Fruit fly (Drosophila melanogaster) whole organism, prepupa: ENCODE data around the gene CG33721.
A peak's percentile ranks its signal among the peaks of the same experiment; 100 is the strongest.

Experiments
- Blimp-1 ChIP-seq: fragments of 200-800 bp; sonication (Bioruptor generic); optimal IDR thresholded peaks from 3 replicates; lab custom pipeline; 2017; ENCODE audit warnings: missing biosample characterization, missing genetic modification characterization, mild to moderate bottlenecking, moderate library complexity, missing genetic modification reagents
- CG10669 ChIP-seq: fragments of 200-800 bp; sonication (Bioruptor generic); optimal IDR thresholded peaks from 3 replicates; lab custom pipeline; 2018; ENCODE audit warnings: missing biosample characterization, mild to moderate bottlenecking, missing genetic modification characterization, moderate library complexity
- CG11294 ChIP-seq: fragments of 200-800 bp; sonication (Bioruptor generic); IDR thresholded peaks from 2 replicates; pipeline ENCODE4 v1.3.6; 2022; ENCODE audit warnings: missing biosample characterization, missing genetic modification characterization
- CG11902 ChIP-seq: fragments of 200-800 bp; sonication (Bioruptor generic); optimal IDR thresholded peaks from 3 replicates; lab custom pipeline; 2016; ENCODE audit warnings: missing biosample characterization, missing genetic modification characterization
- CG15336 ChIP-seq: fragments of 200-800 bp; sonication (Bioruptor generic); IDR thresholded peaks from 2 replicates; pipeline ENCODE4 v1.3.6; 2022; ENCODE audit warnings: missing biosample characterization, missing genetic modification characterization
- CG1621 ChIP-seq: fragments of 200-800 bp; sonication (Bioruptor generic); optimal IDR thresholded peaks from 3 replicates; lab custom pipeline; 2018; ENCODE audit warnings: missing biosample characterization, mild to moderate bottlenecking, missing genetic modification characterization
- CG16779 ChIP-seq: fragments of 200-800 bp; sonication (Bioruptor generic); optimal IDR thresholded peaks from 3 replicates; lab custom pipeline; 2017; ENCODE audit warnings: missing biosample characterization, mild to moderate bottlenecking, missing genetic modification characterization
- CG3032 ChIP-seq: fragments of 200-800 bp; optimal IDR thresholded peaks from 2 replicates; lab custom pipeline; 2019; ENCODE audit warnings: missing biosample characterization, mild to moderate bottlenecking, missing genetic modification characterization, moderate library complexity
- CG31627 ChIP-seq: fragments of 200-800 bp; sonication (Bioruptor generic); optimal IDR thresholded peaks from 3 replicates; lab custom pipeline; 2016; ENCODE audit warnings: missing biosample characterization, missing genetic modification characterization
- CG4318 ChIP-seq: fragments of 200-800 bp; sonication (Bioruptor generic); optimal IDR thresholded peaks from 3 replicates; lab custom pipeline; 2017; ENCODE audit warnings: missing biosample characterization, mild to moderate bottlenecking, missing genetic modification characterization
- CG6163 ChIP-seq: fragments of 200-800 bp; sonication (Bioruptor generic); IDR thresholded peaks from 3 replicates; pipeline ENCODE4 v1.3.6; 2022; ENCODE audit warnings: missing biosample characterization, missing genetic modification characterization
- CG6276 ChIP-seq: fragments of 200-800 bp; sonication (Bioruptor generic); optimal IDR thresholded peaks from 2 replicates; lab custom pipeline; 2017; ENCODE audit warnings: missing biosample characterization, mild to moderate bottlenecking, missing genetic modification characterization
- CG6808 ChIP-seq: fragments of 200-800 bp; sonication (Bioruptor generic); optimal IDR thresholded peaks from 3 replicates; lab custom pipeline; 2017; ENCODE audit warnings: missing biosample characterization, missing genetic modification characterization, mild to moderate bottlenecking, moderate library complexity, missing genetic modification reagents
- CG6854 ChIP-seq: fragments of 200-800 bp; sonication (Bioruptor generic); optimal IDR thresholded peaks from 2 replicates; lab custom pipeline; 2017; ENCODE audit warnings: missing biosample characterization, mild to moderate bottlenecking, missing genetic modification characterization
- CG7368 ChIP-seq: fragments of 200-800 bp; sonication (Bioruptor generic); optimal IDR thresholded peaks from 3 replicates; lab custom pipeline; 2016; ENCODE audit warnings: missing biosample characterization, missing genetic modification characterization
- CG8119 ChIP-seq: fragments of 200-800 bp; sonication (Bioruptor generic); IDR thresholded peaks from 3 replicates; pipeline ENCODE4 v1.3.6; 2022; ENCODE audit warnings: missing biosample characterization, missing genetic modification characterization
- CG8319 ChIP-seq: fragments of 200-800 bp; sonication (Bioruptor generic); optimal IDR thresholded peaks from 3 replicates; lab custom pipeline; 2016; ENCODE audit warnings: missing biosample characterization, missing genetic modification characterization
- CG8632 ChIP-seq: fragments of 200-800 bp; sonication (Bioruptor generic); optimal IDR thresholded peaks from 3 replicates; lab custom pipeline; 2016; ENCODE audit warnings: missing biosample characterization, missing genetic modification characterization
- CG9139 ChIP-seq: fragments of 200-800 bp; sonication (Bioruptor generic); optimal IDR thresholded peaks from 3 replicates; lab custom pipeline; 2017; ENCODE audit warnings: missing biosample characterization, mild to moderate bottlenecking, missing genetic modification characterization
- Eip75B ChIP-seq: fragments of 200-800 bp; sonication (Bioruptor generic); optimal IDR thresholded peaks from 3 replicates; lab custom pipeline; 2016; ENCODE audit warnings: missing biosample characterization, missing genetic modification characterization
- Eip78C ChIP-seq: fragments of 200-800 bp; sonication (Bioruptor generic); peaks from one replicate; lab custom pipeline; 2016; ENCODE audit warnings: missing biosample characterization, missing genetic modification characterization
- Eip93F ChIP-seq: fragments of 200-800 bp; sonication (Bioruptor generic); optimal IDR thresholded peaks from 2 replicates; lab custom pipeline; 2016; ENCODE audit warnings: missing biosample characterization, mild to moderate bottlenecking, missing genetic modification characterization
- Ets21C ChIP-seq: fragments of 200-800 bp; sonication (Bioruptor generic); optimal IDR thresholded peaks from 3 replicates; lab custom pipeline; 2016; ENCODE audit warnings: missing biosample characterization, missing genetic modification characterization
- Ets96B ChIP-seq: fragments of 200-800 bp; optimal IDR thresholded peaks from 2 replicates; lab custom pipeline; 2019; ENCODE audit warnings: missing biosample characterization, mild to moderate bottlenecking, missing genetic modification characterization, moderate library complexity
- Hr38 ChIP-seq: sonication (Bioruptor generic); optimal IDR thresholded peaks from 2 replicates; lab custom pipeline; 2016; ENCODE audit warnings: missing biosample characterization, missing genetic modification characterization
- Hr39 ChIP-seq: fragments of 200-800 bp; sonication (Bioruptor generic); optimal IDR thresholded peaks from 2 replicates; lab custom pipeline; 2016; ENCODE audit warnings: missing biosample characterization, missing genetic modification characterization
- Hr4 ChIP-seq: fragments of 200-800 bp; sonication (Bioruptor generic); optimal IDR thresholded peaks from 3 replicates; lab custom pipeline; 2016; ENCODE audit warnings: missing biosample characterization, missing genetic modification characterization
- Met ChIP-seq: fragments of 200-800 bp; sonication (Bioruptor generic); optimal IDR thresholded peaks from 3 replicates; lab custom pipeline; 2016; ENCODE audit warnings: missing biosample characterization, missing genetic modification characterization
- Smox ChIP-seq: fragments of 200-800 bp; sonication (Bioruptor generic); optimal IDR thresholded peaks from 3 replicates; lab custom pipeline; 2016; ENCODE audit warnings: missing biosample characterization, missing genetic modification characterization
- Sox14 ChIP-seq: fragments of 200-800 bp; sonication (Bioruptor generic); optimal IDR thresholded peaks from 3 replicates; lab custom pipeline; 2016; ENCODE audit warnings: missing biosample characterization, missing genetic modification characterization
- Sox15 ChIP-seq: fragments of 200-800 bp; sonication (Bioruptor generic); optimal IDR thresholded peaks from 3 replicates; lab custom pipeline; 2016; ENCODE audit warnings: missing biosample characterization, missing genetic modification characterization
- achi ChIP-seq: fragments of 200-800 bp; sonication (Bioruptor generic); optimal IDR thresholded peaks from 3 replicates; lab custom pipeline; 2016; ENCODE audit warnings: missing biosample characterization, missing genetic modification characterization
- acj6 ChIP-seq: fragments of 200-800 bp; sonication (Bioruptor generic); optimal IDR thresholded peaks from 3 replicates; lab custom pipeline; 2016; ENCODE audit warnings: missing biosample characterization, missing genetic modification characterization
- cyc ChIP-seq: fragments of 200-800 bp; sonication (Bioruptor generic); optimal IDR thresholded peaks from 3 replicates; lab custom pipeline; 2016; ENCODE audit warnings: missing biosample characterization, missing genetic modification characterization
- dac ChIP-seq: fragments of 200-800 bp; sonication (Bioruptor generic); optimal IDR thresholded peaks from 2 replicates; lab custom pipeline; 2017; ENCODE audit warnings: missing biosample characterization, mild to moderate bottlenecking, missing genetic modification characterization
- eg ChIP-seq: fragments of 200-800 bp; sonication (Bioruptor generic); IDR thresholded peaks from 3 replicates; pipeline ENCODE4 v1.3.6; 2022; ENCODE audit warnings: missing biosample characterization, missing genetic modification characterization
- esn ChIP-seq: fragments of 200-800 bp; sonication (Bioruptor generic); optimal IDR thresholded peaks from 2 replicates; lab custom pipeline; 2016; ENCODE audit warnings: missing biosample characterization, mild to moderate bottlenecking, missing genetic modification characterization, moderate library complexity
- fd59A ChIP-seq: fragments of 200-800 bp; sonication (Bioruptor generic); optimal IDR thresholded peaks from 2 replicates; lab custom pipeline; 2017; ENCODE audit warnings: missing biosample characterization, mild to moderate bottlenecking, missing genetic modification characterization, missing genetic modification reagents
- fd85E ChIP-seq: fragments of 200-800 bp; sonication (Bioruptor generic); optimal IDR thresholded peaks from 3 replicates; lab custom pipeline; 2016; ENCODE audit warnings: missing biosample characterization, missing genetic modification characterization
- fkh ChIP-seq: fragments of 200-800 bp; sonication (Bioruptor generic); optimal IDR thresholded peaks from 3 replicates; lab custom pipeline; 2017; ENCODE audit warnings: missing biosample characterization, mild to moderate bottlenecking, missing genetic modification characterization, moderate library complexity
- lz ChIP-seq: fragments of 200-800 bp; sonication (Bioruptor generic); optimal IDR thresholded peaks from 3 replicates; lab custom pipeline; 2016; ENCODE audit warnings: missing biosample characterization, missing genetic modification characterization
- net ChIP-seq: fragments of 200-800 bp; sonication (Bioruptor generic); optimal IDR thresholded peaks from 3 replicates; lab custom pipeline; 2016; ENCODE audit warnings: missing biosample characterization, missing genetic modification characterization
- pdm3 ChIP-seq: fragments of 200-800 bp; sonication (Bioruptor generic); optimal IDR thresholded peaks from 3 replicates; lab custom pipeline; 2016; ENCODE audit warnings: missing biosample characterization, missing genetic modification characterization
- salr ChIP-seq, 2 experiments: fragments of 200-800 bp; sonication (Bioruptor generic); optimal IDR thresholded peaks; 3 replicates each; lab custom pipeline; 2016 to 2018; ENCODE audit warnings: missing biosample characterization in 2 of 2, missing genetic modification characterization in 2 of 2, mild to moderate bottlenecking in 1 of 2
- ss ChIP-seq, 2 experiments: fragments of 200-800 bp; sonication (Bioruptor generic); optimal IDR thresholded peaks; 2 replicates in 1 of 2; 3 replicates in 1 of 2; lab custom pipeline; 2017 to 2018; ENCODE audit warnings: mild to moderate bottlenecking in 2 of 2, missing biosample characterization in 2 of 2, missing genetic modification characterization in 2 of 2, moderate library complexity in 1 of 2
- svp ChIP-seq: fragments of 200-800 bp; sonication (Bioruptor generic); peaks from one replicate; lab custom pipeline; 2016; ENCODE audit warnings: missing biosample characterization, missing genetic modification characterization
- topi ChIP-seq: fragments of 200-800 bp; sonication (Bioruptor generic); optimal IDR thresholded peaks from 3 replicates; lab custom pipeline; 2016; ENCODE audit warnings: missing biosample characterization, missing genetic modification characterization
- vri ChIP-seq: fragments of 200-800 bp; sonication (Bioruptor generic); optimal IDR thresholded peaks from 3 replicates; lab custom pipeline; 2016; ENCODE audit warnings: missing biosample characterization, mild to moderate bottlenecking, missing genetic modification characterization

The CG33721 gene

DNA sequence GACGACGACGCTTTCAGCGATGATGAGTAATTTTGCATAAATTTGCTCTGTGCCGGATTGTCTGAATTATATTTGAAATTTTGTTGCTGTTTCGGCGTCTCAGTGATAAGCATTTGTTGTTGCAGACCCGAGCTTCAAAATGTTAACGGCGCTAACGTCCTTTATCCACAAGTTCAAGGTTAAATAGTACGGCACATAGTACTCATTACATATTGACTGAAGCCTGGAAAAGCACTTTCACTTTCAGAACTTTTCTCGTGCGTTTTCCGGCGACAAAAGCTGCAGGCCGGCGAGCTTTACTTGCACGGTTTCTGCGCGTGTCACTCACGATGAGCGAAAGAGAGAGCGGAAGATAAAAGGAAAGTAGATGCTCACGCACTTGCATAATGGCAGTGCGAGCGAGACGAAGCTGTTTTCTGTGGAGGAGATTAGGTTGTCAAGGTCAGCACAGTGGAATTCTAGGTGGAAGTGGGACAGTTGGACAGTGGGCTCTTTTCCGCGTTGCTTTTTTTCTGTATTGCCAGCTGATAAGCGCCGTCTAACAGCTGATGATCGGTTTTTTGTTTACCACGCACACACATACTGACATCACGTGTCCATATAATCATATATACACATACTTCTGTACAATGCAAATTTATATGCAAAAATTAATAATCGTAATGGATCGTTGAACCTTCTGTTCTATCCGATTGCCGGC, 37.4 kb downstream of the CG33721 start (continued):
- TF ChIP-seq CG6808 (GFP tag; lab: Kevin White, UChicago) (no peak), achi (GFP tag; lab: Kevin White, UChicago) (no peak), Eip75B (no peak), CG1621 (no peak), CG10669 (GFP tag; lab: Kevin White, UChicago) (no peak), CG15336 (peak; percentile 33; the same call in 1 of the 2 replicates), CG6854 (no peak), CG9139 (GFP tag; lab: Kevin White, UChicago) (no peak), cyc (no peak), Eip93F (GFP tag; lab: Kevin White, UChicago) (no peak), topi (GFP tag; lab: Kevin White, UChicago) (no peak), fkh (no peak), CG6163 (GFP tag; lab: Robert Waterston, UW) (peak; percentile 30; the same call in 2 of the 3 replicates), Hr38 (GFP tag; lab: Kevin White, UChicago) (no peak), CG4318 (GFP tag; lab: Kevin White, UChicago) (no peak), lz (GFP tag; lab: Kevin White, UChicago) (no peak), Ets21C (GFP tag; lab: Kevin White, UChicago) (no peak), fd85E (GFP tag; lab: Kevin White, UChicago) (no peak), CG31627 (GFP tag; lab: Kevin White, UChicago) (no peak), CG6276 (GFP tag; lab: Kevin White, UChicago) (no peak), CG11294 (GFP tag; lab: Robert Waterston, UW) (no peak), ss (GFP tag; optimal IDR thresholded peaks at IDR 0.05; lab: Kevin White, UChicago) (no peak), dac (GFP tag; lab: Kevin White, UChicago) (no peak), svp (GFP tag; lab: Kevin White, UChicago) (peak; percentile 83), Blimp-1 (GFP tag; lab: Kevin White, UChicago) (peak; percentile 66), Hr39 (peak; percentile 32), CG8319 (no peak), eg (GFP tag; lab: Robert Waterston, UW) (peak; percentile 7; the same call in 2 of the 3 replicates), pdm3 (GFP tag; lab: Kevin White, UChicago) (no peak), CG11902 (GFP tag; lab: Kevin White, UChicago) (no peak), Sox15 (GFP tag; lab: Kevin White, UChicago) (no peak), vri (GFP tag; lab: Kevin White, UChicago) (peak; percentile 83), Ets96B (tag; lab: Kevin White, UChicago) (no peak), CG8119 (GFP tag; lab: Robert Waterston, UW) (no peak), CG3032 (tag; lab: Kevin White, UChicago) (no peak)

DNA sequence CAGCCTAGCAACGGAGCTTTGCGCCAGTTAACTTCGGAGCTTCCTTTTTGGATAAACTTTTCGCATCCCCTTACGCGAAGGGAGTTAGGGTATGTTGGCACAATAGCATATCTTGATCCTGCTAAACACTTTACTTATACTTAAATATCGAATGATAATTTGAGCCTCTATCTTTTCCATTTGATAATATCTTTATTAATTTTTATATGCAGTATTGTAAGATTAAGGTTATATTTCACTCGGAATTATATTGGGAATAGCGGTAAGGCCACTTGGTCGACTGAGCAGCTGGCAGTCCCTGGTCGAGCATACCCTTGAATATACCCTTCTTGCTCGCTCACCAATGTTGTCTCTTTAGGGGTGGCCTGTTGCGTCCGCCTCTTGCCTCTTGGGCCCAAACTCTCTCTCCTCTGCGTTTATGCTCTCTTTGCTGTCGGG, 37.9 kb downstream of the CG33721 start:
- TF ChIP-seq fd59A (GFP tag; lab: Kevin White, UChicago), result peak; percentile 44
- peak; percentile 89 for TF ChIP-seq Eip78C (GFP tag; lab: Kevin White, UChicago)
- TF ChIP-seq CG6854, result no peak
- TF ChIP-seq salr (GFP tag; optimal IDR thresholded peaks at IDR 0.05; lab: Kevin White, UChicago), result no peak
- no peak for TF ChIP-seq pdm3 (GFP tag; lab: Kevin White, UChicago)
- no peak for TF ChIP-seq CG9139 (GFP tag; lab: Kevin White, UChicago)
- TF ChIP-seq net, result peak; percentile 64
- TF ChIP-seq Ets96B (tag; lab: Kevin White, UChicago), result peak; percentile 42
- TF ChIP-seq Eip93F (GFP tag; lab: Kevin White, UChicago), result peak; percentile 36
- TF ChIP-seq topi (GFP tag; lab: Kevin White, UChicago), result peak; percentile 43
- peak; percentile 46 for TF ChIP-seq CG31627 (GFP tag; lab: Kevin White, UChicago)
- peak; percentile 23 for TF ChIP-seq CG7368 (GFP tag; lab: Kevin White, UChicago)
- TF ChIP-seq esn (GFP tag; lab: Kevin White, UChicago), result peak; percentile 75
- TF ChIP-seq CG11902 (GFP tag; lab: Kevin White, UChicago), result peak; percentile 2
- no peak for TF ChIP-seq CG6808 (GFP tag; lab: Kevin White, UChicago)
- peak; percentile 38 for TF ChIP-seq Sox14 (GFP tag; lab: Kevin White, UChicago)
- TF ChIP-seq CG8632 (GFP tag; lab: Kevin White, UChicago), result peak; percentile 52
- TF ChIP-seq CG10669 (GFP tag; lab: Kevin White, UChicago), result peak; percentile 39
- peak; percentile 66 for TF ChIP-seq Met (GFP tag; lab: Kevin White, UChicago)
- TF ChIP-seq CG6276 (GFP tag; lab: Kevin White, UChicago), result no peak
- peak; percentile 89 for TF ChIP-seq eg (GFP tag; lab: Robert Waterston, UW)
- TF ChIP-seq Hr4 (GFP tag; lab: Kevin White, UChicago), result peak; percentile 54
- no peak for TF ChIP-seq CG16779 (tag; lab: Kevin White, UChicago)
- TF ChIP-seq dac (GFP tag; lab: Kevin White, UChicago), result no peak
- peak; percentile 72 for TF ChIP-seq acj6 (GFP tag; lab: Kevin White, UChicago)
- peak; percentile 79 for TF ChIP-seq CG8119 (GFP tag; lab: Robert Waterston, UW)
- peak; percentile 39 for TF ChIP-seq CG3032 (tag; lab: Kevin White, UChicago)
- no peak for TF ChIP-seq Smox (GFP tag; lab: Kevin White, UChicago)
